Worm (Caenorhabditis elegans): ENCODE data around the gene C27D6.15.
A peak's percentile ranks its signal among the peaks of the same experiment; 100 is the strongest.

ce11 chrII:5201922-5202562 lies 30.3 kb downstream of the C27D6.15 start:
- no peak for TF ChIP-seq crh-2 (tag; optimal IDR thresholded peaks at IDR 0.05)
- TF ChIP-seq unc-62 (GFP tag; optimal IDR thresholded peaks at IDR 0.05): no peak
- TF ChIP-seq nhr-77 (tag; optimal IDR thresholded peaks at IDR 0.05): no peak
- no peak for TF ChIP-seq elt-3 (tag; optimal IDR thresholded peaks at IDR 0.05)
- no peak for TF ChIP-seq ztf-11 (tag; optimal IDR thresholded peaks at IDR 0.05)
- TF ChIP-seq nhr-12 (tag; optimal IDR thresholded peaks at IDR 0.05): no peak
- no peak for TF ChIP-seq unc-55 (GFP tag; optimal IDR thresholded peaks at IDR 0.05)
- TF ChIP-seq unc-39 (tag; optimal IDR thresholded peaks at IDR 0.05): no peak
- TF ChIP-seq alr-1 (tag; optimal IDR thresholded peaks at IDR 0.05): no peak
- TF ChIP-seq nhr-23 (tag; optimal IDR thresholded peaks at IDR 0.05): no peak
- TF ChIP-seq ama-1 (optimal IDR thresholded peaks at IDR 0.05): no peak
- TF ChIP-seq ztf-1 (GFP tag; conservative IDR thresholded peaks at IDR 0.05): no peak
- peak; percentile 81 for TF ChIP-seq fos-1 (tag; optimal IDR thresholded peaks at IDR 0.05)
- peak in 1 of 2 experiments; percentile 38 for TF ChIP-seq mdl-1 (tag; optimal IDR thresholded peaks at IDR 0.05)
